Worm (Caenorhabditis elegans): ENCODE measurements around the gene tyr-2.
"Not testable (repeated sequence)": the region's sequence is repeated elsewhere in the genome, so short reads cannot be mapped to it uniquely, and the experiment has no call there.

Gene tyr-2

DNA sequence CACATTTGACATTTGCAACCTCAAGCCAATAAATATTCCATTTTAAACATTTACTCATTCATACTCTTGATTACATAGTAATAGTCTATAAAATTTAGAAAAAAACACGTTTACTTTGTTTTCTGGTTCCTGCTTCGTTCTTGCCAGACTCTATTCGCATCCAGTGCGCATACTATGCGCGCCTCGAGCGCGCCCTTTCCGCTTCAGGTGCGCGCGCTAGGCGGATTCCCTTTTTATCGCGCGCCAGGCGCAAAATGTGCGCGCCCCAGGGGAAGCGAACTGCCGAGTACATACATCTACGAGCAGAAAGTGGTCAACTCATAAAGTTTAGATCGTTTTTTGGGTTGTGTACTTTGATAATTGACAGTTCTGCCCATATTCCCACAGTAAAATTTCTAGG is 2.6 kb upstream of the tyr-2 start:
- TF ChIP-seq ceh-100 (GFP tag; IDR thresholded peaks at IDR 0.05) (peak; percentile 16; the same call in 1 of the 2 replicates), F52B5.7 (tag; optimal IDR thresholded peaks at IDR 0.05) (no peak), lir-1 (GFP tag; conservative IDR thresholded peaks at IDR 0.05) (no peak), fkh-3 (tag; optimal IDR thresholded peaks at IDR 0.05) (no peak), madf-6 (GFP tag; IDR thresholded peaks at IDR 0.05) (no peak), mxl-1 (tag; optimal IDR thresholded peaks at IDR 0.05) (no peak), K12H6.12 (tag; optimal IDR thresholded peaks at IDR 0.05) (no peak), madf-3 (GFP tag; IDR thresholded peaks at IDR 0.05) (0 out of 2 replicates have a peak, but pooled peaks have one; percentile 25)

ce11 chrIII:13742028-13742427 is 2.0 kb upstream of the tyr-2 start:
- TF ChIP-seq ztf-6 (GFP tag; IDR thresholded peaks at IDR 0.05): no peak
- TF ChIP-seq attf-5 (GFP tag; optimal IDR thresholded peaks at IDR 0.05): no peak
- no peak for TF ChIP-seq snpc-1.3 (tag; optimal IDR thresholded peaks at IDR 0.05; ENCODE audit: insufficient read depth)
- TF ChIP-seq rec-8 (tag; optimal IDR thresholded peaks at IDR 0.05): no peak
- no peak for TF ChIP-seq let-607 (tag; optimal IDR thresholded peaks at IDR 0.05)
- TF ChIP-seq nhr-90 (tag; optimal IDR thresholded peaks at IDR 0.05): no peak
- TF ChIP-seq bed-2 (GFP tag; IDR thresholded peaks at IDR 0.05): no peak
- no peak for TF ChIP-seq F10E7.11 (tag; optimal IDR thresholded peaks at IDR 0.05)
- TF ChIP-seq ccch-3 (GFP tag; optimal IDR thresholded peaks at IDR 0.05): no peak
- TF ChIP-seq madf-10 (tag; optimal IDR thresholded peaks at IDR 0.05): no peak

ce11 chrIII:13748312-13748711 is 4.3 kb downstream of the tyr-2 start, which contains the start of gene K08E3.2:
K08E3.2 (minus strand) TSS chrIII:13748686.
- TF ChIP-seq egrh-3 (GFP tag; IDR thresholded peaks at IDR 0.05) (peak; percentile 26; the same call in 1 of the 2 replicates), Y67H2A.10 (GFP tag; conservative IDR thresholded peaks at IDR 0.05) (no peak), zfh-2 (GFP tag; conservative IDR thresholded peaks at IDR 0.05) (peak; percentile 72)

DNA sequence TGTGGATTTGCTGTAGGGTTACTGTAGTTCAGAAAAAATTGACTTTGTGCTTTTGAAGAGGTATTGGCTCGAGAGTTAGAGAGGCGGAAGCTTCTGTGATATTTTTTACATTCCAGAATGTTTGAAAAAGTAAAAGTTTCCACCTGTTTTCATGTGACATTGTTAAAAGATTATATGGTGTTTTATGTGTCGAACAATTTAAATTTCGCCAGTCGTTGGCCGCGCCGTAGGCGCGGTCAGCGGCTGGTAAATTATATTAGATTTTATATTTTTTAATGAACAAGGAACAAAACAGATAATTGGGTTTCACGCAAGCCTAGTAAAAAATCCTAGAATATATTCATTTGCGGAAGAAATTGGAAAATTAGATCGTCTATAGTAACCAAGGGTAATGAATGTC is 7.1 kb downstream of the tyr-2 start, which contains the start of gene mlc-7:
Gene mlc-7, plus strand, starts transcription at position 301 of the 400 bp plus-strand sequence.
- not testable (repeated sequence) for TF ChIP-seq pha-4 (tag; optimal IDR thresholded peaks at IDR 0.05); C17E4.6 (GFP tag; IDR thresholded peaks at IDR 0.05); F39B2.1 (GFP tag; IDR thresholded peaks at IDR 0.05)

- TF ChIP-seq lsl-1 (GFP tag; optimal IDR thresholded peaks at IDR 0.05): peak; percentile 93
- TF ChIP-seq pbrm-1 (GFP tag; IDR thresholded peaks at IDR 0.05): no peak
- TF ChIP-seq lin-40 (tag; optimal IDR thresholded peaks at IDR 0.05): no peak
- no peak for TF ChIP-seq snpc-4 (GFP tag; optimal IDR thresholded peaks at IDR 0.05)
- TF ChIP-seq snpc-4 (tag; optimal IDR thresholded peaks at IDR 0.05): peak in 1 of 4 experiments; percentile 7
- TF ChIP-seq D2030.7 (GFP tag; IDR thresholded peaks at IDR 0.05): peak; percentile 73
- peak; percentile 87 for TF ChIP-seq xnd-1 (tag; optimal IDR thresholded peaks at IDR 0.05)
- TF ChIP-seq cebp-2 (GFP tag; IDR thresholded peaks at IDR 0.05): no peak
- peak; percentile 14 for TF ChIP-seq F49E8.2 (tag; optimal IDR thresholded peaks at IDR 0.05; ENCODE audit: insufficient read depth)
- TF ChIP-seq F33H1.4 (GFP tag; IDR thresholded peaks at IDR 0.05): peak; percentile 91
- peak; percentile 37 for TF ChIP-seq efl-1 (GFP tag; optimal IDR thresholded peaks at IDR 0.05)
- TF ChIP-seq dox-1 (GFP tag; IDR thresholded peaks at IDR 0.05): 0 out of 2 replicates have a peak, but pooled peaks have one; percentile 22
- TF ChIP-seq madf-8 (GFP tag; conservative IDR thresholded peaks at IDR 0.05): peak; percentile 64
- peak; percentile 74 for TF ChIP-seq lin-54 (GFP tag; optimal IDR thresholded peaks at IDR 0.05)
- TF ChIP-seq madf-6 (GFP tag; IDR thresholded peaks at IDR 0.05): peak; percentile 87
These were observed 11.7 kb downstream of the tyr-2 start, which contains the start of gene toca-2 for ce11 chrIII:13755689-13756088. toca-2 (plus strand) TSS chrIII:13755896.

Measured in whole organism, young adult.